Worm (Caenorhabditis elegans): ENCODE measurements around the gene T13H5.8.

Gene T13H5.8

DNA sequence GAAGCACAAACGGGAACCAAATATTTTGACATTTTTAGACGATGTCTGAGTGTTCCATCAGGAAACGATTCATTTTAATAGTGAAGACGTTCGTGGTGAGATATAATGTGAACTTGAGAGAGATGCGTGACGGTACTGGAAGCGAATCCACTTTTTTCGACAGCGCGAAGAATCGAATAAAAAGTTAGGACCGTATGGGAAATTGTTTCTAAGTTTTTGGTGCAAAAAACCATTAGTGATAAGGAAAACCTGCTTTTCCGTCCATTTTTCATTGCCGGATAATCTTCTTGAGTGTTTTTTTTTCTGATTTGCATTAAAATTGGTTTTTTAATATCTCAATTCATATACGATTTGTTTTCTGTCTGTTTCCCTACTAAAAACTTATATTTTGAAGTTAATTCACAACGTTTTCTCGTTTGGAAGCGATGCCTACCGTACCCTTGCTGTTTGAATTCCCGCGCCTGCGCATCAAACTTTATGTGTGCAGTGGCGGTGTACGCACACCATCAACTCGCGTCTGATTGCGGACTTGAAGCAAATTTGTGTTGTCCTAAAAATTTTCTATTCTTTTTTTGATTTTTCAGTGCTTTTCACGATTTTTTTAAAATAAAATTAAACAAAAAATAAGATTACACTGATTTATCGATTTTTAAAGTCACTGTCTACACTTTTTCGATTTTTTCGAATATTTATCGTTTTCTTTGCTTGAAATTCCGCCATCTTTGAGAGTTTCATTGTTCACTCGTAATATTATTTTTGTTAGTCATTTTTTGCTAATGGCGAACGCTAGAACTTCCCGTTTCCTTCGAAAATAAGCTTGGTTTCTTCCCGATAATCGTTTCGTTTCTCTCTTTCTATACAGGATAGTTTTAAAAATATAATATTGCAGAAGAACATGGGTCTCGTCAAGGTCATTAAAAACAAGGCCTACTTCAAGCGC is 51.0 kb downstream of the T13H5.8 start, which contains the start of the genes col-38 and rpl-5 (continued):
- TF ChIP-seq F57C9.4 (tag; optimal IDR thresholded peaks at IDR 0.05): no peak
- TF ChIP-seq cebp-2 (GFP tag; IDR thresholded peaks at IDR 0.05): no peak
- TF ChIP-seq Y53G8AR.9 (GFP tag; conservative IDR thresholded peaks at IDR 0.05): no peak
- no peak for TF ChIP-seq let-526 (GFP tag; IDR thresholded peaks at IDR 0.05)
- peak; percentile 72 for TF ChIP-seq ceh-91 (GFP tag; IDR thresholded peaks at IDR 0.05)
- peak; percentile 86 for TF ChIP-seq lsl-1 (GFP tag; optimal IDR thresholded peaks at IDR 0.05)
- 0 out of 2 replicates have a peak, but pooled peaks have one; percentile 64 for TF ChIP-seq Y95B8A.8 (GFP tag; IDR thresholded peaks at IDR 0.05)
- TF ChIP-seq ets-4 (GFP tag; optimal IDR thresholded peaks at IDR 0.05): no peak
- no peak for TF ChIP-seq aptf-2 (GFP tag; conservative IDR thresholded peaks at IDR 0.05)
- no peak for TF ChIP-seq attf-6 (GFP tag; IDR thresholded peaks at IDR 0.05)
- 0 out of 2 replicates have a peak, but pooled peaks have one; percentile 27 for TF ChIP-seq B0019.2 (GFP tag; conservative IDR thresholded peaks at IDR 0.05)
- peak; percentile 90 for TF ChIP-seq mcd-1 (GFP tag; IDR thresholded peaks at IDR 0.05)
- TF ChIP-seq bed-2 (GFP tag; IDR thresholded peaks at IDR 0.05): no peak
- peak; percentile 83 for TF ChIP-seq pbrm-1 (GFP tag; IDR thresholded peaks at IDR 0.05)
- peak; percentile 29 for TF ChIP-seq ztf-26 (tag; optimal IDR thresholded peaks at IDR 0.05)
- TF ChIP-seq aptf-3 (GFP tag; IDR thresholded peaks at IDR 0.05): no peak
- peak; percentile 65 for TF ChIP-seq B0336.3 (GFP tag; IDR thresholded peaks at IDR 0.05)
- no peak for TF ChIP-seq F37B4.10 (GFP tag; IDR thresholded peaks at IDR 0.05)
- no peak for TF ChIP-seq F39B2.1 (GFP tag; IDR thresholded peaks at IDR 0.05)
- TF ChIP-seq cebp-1 (GFP tag; IDR thresholded peaks at IDR 0.05): peak; percentile 25; the same call in 1 of the 2 replicates
- peak; percentile 72 for TF ChIP-seq cebp-1 (tag; optimal IDR thresholded peaks at IDR 0.05)
- no peak for TF ChIP-seq hrde-1 (tag; optimal IDR thresholded peaks at IDR 0.05; ENCODE audit: borderline replicate concordance)
- TF ChIP-seq lin-40 (tag; optimal IDR thresholded peaks at IDR 0.05): peak; percentile 56
- no peak for TF ChIP-seq hmg-20 (GFP tag; IDR thresholded peaks at IDR 0.05)
- TF ChIP-seq ztf-3 (GFP tag; optimal IDR thresholded peaks at IDR 0.05): no peak
- no peak for TF ChIP-seq ceh-40 (GFP tag; IDR thresholded peaks at IDR 0.05)
- TF ChIP-seq C17E4.6 (GFP tag; IDR thresholded peaks at IDR 0.05): no peak
- no peak for TF ChIP-seq egl-44 (GFP tag; IDR thresholded peaks at IDR 0.05)
- TF ChIP-seq dox-1 (GFP tag; IDR thresholded peaks at IDR 0.05): peak; percentile 83
- TF ChIP-seq egl-18 (GFP tag; IDR thresholded peaks at IDR 0.05): no peak
- TF ChIP-seq F10E7.11 (tag; optimal IDR thresholded peaks at IDR 0.05): no peak
- peak; percentile 64 for TF ChIP-seq attf-3 (GFP tag; conservative IDR thresholded peaks at IDR 0.05)
- no peak for TF ChIP-seq B0035.1 (tag; optimal IDR thresholded peaks at IDR 0.05)
- no peak for TF ChIP-seq sea-2 (GFP tag; IDR thresholded peaks at IDR 0.05)
- TF ChIP-seq ceh-79 (tag; optimal IDR thresholded peaks at IDR 0.05): no peak

Measured in whole organism, young adult.